Worm (Caenorhabditis elegans) whole organism, early embryonic: ENCODE data around the gene W03G11.4.

Experiments
- F13C5.2 ChIP-seq: sonication (generic microtip); optimal IDR thresholded peaks from 2 replicates; lab custom pipeline; 2017; ENCODE audit warnings: mild to moderate bottlenecking, missing genetic modification characterization, inconsistent platforms, missing compliant biosample characterization
- ama-1 ChIP-seq: fragments of 150-350 bp; optimal IDR thresholded peaks from 2 replicates; lab custom pipeline; 2014
- flt-1 ChIP-seq: fragments of 200-800 bp; sonication (Bioruptor generic); IDR thresholded peaks from 2 replicates; pipeline ENCODE4 v1.3.6; 2022; ENCODE audit warnings: missing genetic modification characterization, missing compliant biosample characterization
- hmg-4 ChIP-seq: fragments of 200-800 bp; sonication (Bioruptor generic); optimal IDR thresholded peaks from 2 replicates; lab custom pipeline; 2018; ENCODE audit warnings: mild to moderate bottlenecking, missing genetic modification characterization, missing compliant biosample characterization
- pes-1 ChIP-seq: fragments of 200-800 bp; sonication (Bioruptor generic); IDR thresholded peaks from 2 replicates; pipeline ENCODE4 v1.3.6; 2022; ENCODE audit warnings: missing genetic modification reagents, missing genetic modification characterization, missing compliant biosample characterization
- sea-1 ChIP-seq: fragments of 200-800 bp; sonication (Bioruptor generic); conservative IDR thresholded peaks from 2 replicates; pipeline ENCODE4 v1.3.6; 2022; ENCODE audit warnings: missing genetic modification characterization, missing compliant biosample characterization
- tbx-37 ChIP-seq: fragments of 200-800 bp; sonication (Bioruptor generic); conservative IDR thresholded peaks from 2 replicates; pipeline ENCODE4 v1.3.6; 2022; ENCODE audit warnings: missing genetic modification reagents, missing genetic modification characterization, missing compliant biosample characterization
- tra-4 ChIP-seq: sonication (generic microtip); optimal IDR thresholded peaks from 2 replicates; lab custom pipeline; 2017; ENCODE audit warnings: missing genetic modification characterization, missing compliant biosample characterization

ce11 chrX:12111213-12111612 is 18.3 kb upstream of the W03G11.4 start, which contains the start of gene lgc-14:
- TF ChIP-seq sea-1 (no peak), F13C5.2 (tag; lab: Kevin White, UChicago) (no peak), flt-1 (no peak), ama-1 (lab: Kevin White, UChicago) (no peak), tra-4 (tag; lab: Kevin White, UChicago) (no peak), hmg-4 (GFP tag; lab: Kevin White, UChicago) (no peak), tbx-37 (GFP tag; lab: Robert Waterston, UW) (no peak), pes-1 (no peak)
